Comparison of ENCODE assay signal across 7 fruit fly cellular contexts in the genomic region with DNA sequence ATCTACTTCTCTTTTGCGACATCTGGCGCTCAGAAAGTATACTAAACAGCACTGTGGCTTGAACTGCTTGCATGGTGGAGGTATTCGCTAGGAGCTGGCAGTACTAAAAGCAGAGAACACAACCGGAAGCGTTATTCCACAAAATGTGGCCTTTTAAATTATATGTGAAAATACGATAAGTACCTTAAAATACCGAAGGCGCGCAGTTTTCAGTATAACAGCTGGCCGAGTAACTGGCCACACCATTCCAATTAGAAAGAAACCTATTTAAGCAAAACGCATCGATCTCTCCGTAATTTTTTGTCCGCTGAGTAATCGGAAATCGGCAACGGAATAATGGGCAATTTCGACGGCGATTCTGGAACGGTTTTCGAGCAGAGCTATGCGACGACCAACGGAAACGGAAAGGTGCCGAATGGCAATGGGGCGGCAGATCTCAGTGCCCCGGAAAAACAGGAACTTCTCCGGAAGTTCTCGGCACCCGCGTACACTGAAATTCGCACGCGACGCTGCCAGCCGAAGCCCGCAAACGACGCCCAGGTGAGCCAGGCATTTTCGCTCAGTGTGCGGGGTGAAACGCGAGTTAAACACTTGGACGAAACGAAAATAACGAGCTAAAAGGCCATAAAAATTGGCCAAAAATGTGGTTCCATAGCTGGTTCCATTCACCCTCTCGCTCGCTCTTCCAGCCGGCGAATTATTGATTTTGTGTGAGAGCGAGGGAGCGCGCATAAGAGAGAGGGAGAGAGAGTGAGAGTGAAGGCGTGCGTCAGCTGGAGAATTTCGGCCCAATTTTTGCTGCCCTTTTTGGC.
A peak's percentile ranks its signal among the peaks of the same experiment; 100 is the strongest.
TF ChIP-seq lines count a peak whose summit lies in the region.

Gene lace (plus strand): TSS at position 243 of the 812 bp plus-strand sequence.

- peak; percentile 90 to 98 for TF ChIP-seq CTCF in S2 (optimal IDR thresholded peaks at IDR 0.05; lab: Kevin White, UChicago)
- TF ChIP-seq CTCF in whole organism, embryonic (GFP tag; optimal IDR thresholded peaks at IDR 0.05; lab: Kevin White, UChicago) = peak; percentile 94

TF ChIP-seq in whole organism, 6 proteins besides CTCF, POLR2A, EP300 and RAD21:
- no peak for TF ChIP-seq psq (optimal IDR thresholded peaks at IDR 0.05; lab: Kevin White, UChicago)
- TF ChIP-seq pan (optimal IDR thresholded peaks at IDR 0.05; lab: Kevin White, UChicago) = no peak
- no peak for TF ChIP-seq EcR (GFP tag; optimal IDR thresholded peaks at IDR 0.05; lab: Kevin White, UChicago)
- no peak for TF ChIP-seq usp (GFP tag; optimal IDR thresholded peaks at IDR 0.05; lab: Kevin White, UChicago)
- peak; percentile 33 for TF ChIP-seq CG8478 (optimal IDR thresholded peaks at IDR 0.05; lab: Kevin White, UChicago)
- peak; percentile 64 for TF ChIP-seq Dll (optimal IDR thresholded peaks at IDR 0.05; lab: Kevin White, UChicago)

TF ChIP-seq in whole organism, adult, 20 proteins besides CTCF, POLR2A, EP300 and RAD21 (continues in another document):
- TF ChIP-seq CG14711 (tag; optimal IDR thresholded peaks at IDR 0.05; lab: Kevin White, UChicago) (peak; percentile 6), kay (GFP tag; lab: Kevin White, UChicago; ENCODE audit: borderline replicate concordance) (no peak), CG5204 (GFP tag; optimal IDR thresholded peaks at IDR 0.05; lab: Kevin White, UChicago) (peak; percentile 63), cic (GFP tag; optimal IDR thresholded peaks at IDR 0.05; lab: Kevin White, UChicago) (peak; percentile 19), CG7101 (tag; optimal IDR thresholded peaks at IDR 0.05; lab: Kevin White, UChicago) (peak; percentile 64), CG1620 (GFP tag; optimal IDR thresholded peaks at IDR 0.05; lab: Kevin White, UChicago) (peak; percentile 66), CG11617 (GFP tag; optimal IDR thresholded peaks at IDR 0.05; lab: Kevin White, UChicago) (no peak), toe (GFP tag; optimal IDR thresholded peaks at IDR 0.05; lab: Kevin White, UChicago) (peak; percentile 65), ovo (GFP tag; optimal IDR thresholded peaks at IDR 0.05; lab: Kevin White, UChicago) (peak; percentile 66), CG33017 (tag; optimal IDR thresholded peaks at IDR 0.05; lab: Kevin White, UChicago) (no peak), Crg-1 (GFP tag; optimal IDR thresholded peaks at IDR 0.05; lab: Kevin White, UChicago) (peak; percentile 55), tj (GFP tag; optimal IDR thresholded peaks at IDR 0.05; lab: Kevin White, UChicago) (peak; percentile 34), Mnt (GFP tag; optimal IDR thresholded peaks at IDR 0.05; lab: Kevin White, UChicago) (peak; percentile 18), cnc (optimal IDR thresholded peaks at IDR 0.05; lab: Kevin White, UChicago) (no peak), Clk (GFP tag; optimal IDR thresholded peaks at IDR 0.05; lab: Kevin White, UChicago) (peak; percentile 5)

TF ChIP-seq in whole organism, embryonic, 481 proteins besides CTCF, POLR2A, EP300 and RAD21 (continues in another document):
- TF ChIP-seq CG12219 (GFP tag; optimal IDR thresholded peaks at IDR 0.05; lab: Kevin White, UChicago) (peak; percentile 69), sisA (GFP tag; IDR thresholded peaks at IDR 0.05; lab: Robert Waterston, UW) (peak; percentile 79), hkb (optimal IDR thresholded peaks at IDR 0.05; lab: Kevin White, UChicago) (no peak), hkb (GFP tag; IDR thresholded peaks at IDR 0.05; lab: Robert Waterston, UW) (peak; percentile 77), CG14014 (GFP tag; IDR thresholded peaks at IDR 0.05; lab: Robert Waterston, UW) (peak; percentile 76), exex (tag; optimal IDR thresholded peaks at IDR 0.05; lab: Kevin White, UChicago) (peak; percentile 56), dan (GFP tag; IDR thresholded peaks at IDR 0.05; lab: Robert Waterston, UW) (no peak), CG30403 (GFP tag; optimal IDR thresholded peaks at IDR 0.05; lab: Kevin White, UChicago) (peak; percentile 73), phol (tag; optimal IDR thresholded peaks at IDR 0.05; lab: Kevin White, UChicago) (peak; percentile 86), crol (GFP tag; IDR thresholded peaks at IDR 0.05; lab: Robert Waterston, UW) (peak; percentile 14; the same call in 1 of the 2 replicates), nerfin-1 (tag; optimal IDR thresholded peaks at IDR 0.05; lab: Kevin White, UChicago) (peak; percentile 50), her (GFP tag; optimal IDR thresholded peaks at IDR 0.05; lab: Kevin White, UChicago) (peak; percentile 79), CG13296 (GFP tag; optimal IDR thresholded peaks at IDR 0.05; lab: Kevin White, UChicago) (peak; percentile 31), Bdp1 (GFP tag; optimal IDR thresholded peaks at IDR 0.05; lab: Kevin White, UChicago) (peak; percentile 75), so (GFP tag; IDR thresholded peaks at IDR 0.05; lab: Robert Waterston, UW) (peak; percentile 87)

TF ChIP-seq in whole organism, prepupa, 60 proteins besides CTCF, POLR2A, EP300 and RAD21 (continues in another document):
- TF ChIP-seq ss (GFP tag; optimal IDR thresholded peaks at IDR 0.05; lab: Kevin White, UChicago) = peak; percentile 47 to 57
- peak; percentile 46 for TF ChIP-seq CG6276 (GFP tag; optimal IDR thresholded peaks at IDR 0.05; lab: Kevin White, UChicago)
- TF ChIP-seq Eip75B (GFP tag; optimal IDR thresholded peaks at IDR 0.05; lab: Kevin White, UChicago) = peak; percentile 18
- TF ChIP-seq Sox15 (GFP tag; optimal IDR thresholded peaks at IDR 0.05; lab: Kevin White, UChicago) = peak; percentile 17
- no peak for TF ChIP-seq Ets96B (tag; optimal IDR thresholded peaks at IDR 0.05; lab: Kevin White, UChicago)
- peak; percentile 90 for TF ChIP-seq Eip78C (GFP tag; lab: Kevin White, UChicago)
- peak; percentile 4 for TF ChIP-seq CG3032 (tag; optimal IDR thresholded peaks at IDR 0.05; lab: Kevin White, UChicago)
- TF ChIP-seq net (GFP tag; optimal IDR thresholded peaks at IDR 0.05; lab: Kevin White, UChicago) = peak; percentile 36
- no peak for TF ChIP-seq Hr38 (GFP tag; optimal IDR thresholded peaks at IDR 0.05; lab: Kevin White, UChicago)
- peak; percentile 33 for TF ChIP-seq CG7368 (GFP tag; optimal IDR thresholded peaks at IDR 0.05; lab: Kevin White, UChicago)
- no peak for TF ChIP-seq fd59A (GFP tag; optimal IDR thresholded peaks at IDR 0.05; lab: Kevin White, UChicago)
- TF ChIP-seq Lpt (GFP tag; optimal IDR thresholded peaks at IDR 0.05; lab: Kevin White, UChicago) = no peak
- TF ChIP-seq Gug (GFP tag; IDR thresholded peaks at IDR 0.05; lab: Robert Waterston, UW) = no peak
- TF ChIP-seq salr (GFP tag; optimal IDR thresholded peaks at IDR 0.05; lab: Kevin White, UChicago) = peak in 1 of 2 experiments; percentile 61
- peak; percentile 54 for TF ChIP-seq Blimp-1 (GFP tag; optimal IDR thresholded peaks at IDR 0.05; lab: Kevin White, UChicago)
- peak; percentile 93 for TF ChIP-seq CG1621 (tag; optimal IDR thresholded peaks at IDR 0.05; lab: Kevin White, UChicago)

TF ChIP-seq in whole organism, pupa, 21 proteins besides CTCF, POLR2A, EP300 and RAD21 (continues in another document):
- peak; percentile 15 for TF ChIP-seq Pif1A (GFP tag; optimal IDR thresholded peaks at IDR 0.05; lab: Kevin White, UChicago)
- no peak for TF ChIP-seq CG15710 (tag; optimal IDR thresholded peaks at IDR 0.05; lab: Kevin White, UChicago)
- TF ChIP-seq CG8301 (tag; optimal IDR thresholded peaks at IDR 0.05; lab: Kevin White, UChicago) = no peak
- no peak for TF ChIP-seq CG10348 (GFP tag; IDR thresholded peaks at IDR 0.05; lab: Robert Waterston, UW)
- no peak for TF ChIP-seq EcR (GFP tag; optimal IDR thresholded peaks at IDR 0.05; lab: Kevin White, UChicago)
- TF ChIP-seq CG8159 (tag; optimal IDR thresholded peaks at IDR 0.05; lab: Kevin White, UChicago) = peak; percentile 25
- peak; percentile 3 for TF ChIP-seq D1 (tag; optimal IDR thresholded peaks at IDR 0.05; lab: Kevin White, UChicago)
- TF ChIP-seq CG32121 (GFP tag; IDR thresholded peaks at IDR 0.05; lab: Robert Waterston, UW) = peak; percentile 22
- no peak; the same call in 1 of the 2 replicates for TF ChIP-seq CG12605 (GFP tag; IDR thresholded peaks at IDR 0.05; lab: Robert Waterston, UW)
- no peak for TF ChIP-seq gl (tag; optimal IDR thresholded peaks at IDR 0.05; lab: Kevin White, UChicago)
- peak; percentile 42 for TF ChIP-seq CG14655 (GFP tag; optimal IDR thresholded peaks at IDR 0.05; lab: Kevin White, UChicago)
- TF ChIP-seq Ets98B (GFP tag; IDR thresholded peaks at IDR 0.05; lab: Robert Waterston, UW) = peak; percentile 35; the same call in 1 of the 2 replicates
- no peak for TF ChIP-seq CG17806 (tag; optimal IDR thresholded peaks at IDR 0.05; lab: Kevin White, UChicago)
- TF ChIP-seq Pif1B (GFP tag; optimal IDR thresholded peaks at IDR 0.05; lab: Kevin White, UChicago) = no peak
- TF ChIP-seq rn (GFP tag; IDR thresholded peaks at IDR 0.05; lab: Robert Waterston, UW) = peak; percentile 15; the same call in 1 of the 2 replicates
- TF ChIP-seq CG34367 (tag; optimal IDR thresholded peaks at IDR 0.05; lab: Kevin White, UChicago) = peak; percentile 2
- no peak for TF ChIP-seq CG13204 (GFP tag; optimal IDR thresholded peaks at IDR 0.05; lab: Kevin White, UChicago)

TF ChIP-seq in whole organism, wandering third instar larva, 38 proteins besides CTCF, POLR2A, EP300 and RAD21 (continues in another document):
- TF ChIP-seq br (GFP tag; optimal IDR thresholded peaks at IDR 0.05; lab: Kevin White, UChicago) = peak; percentile 51
- peak; percentile 55 for TF ChIP-seq fru (GFP tag; optimal IDR thresholded peaks at IDR 0.05; lab: Kevin White, UChicago)
- peak; percentile 59 for TF ChIP-seq h (GFP tag; optimal IDR thresholded peaks at IDR 0.05; lab: Kevin White, UChicago)
- TF ChIP-seq Hnf4 (GFP tag; optimal IDR thresholded peaks at IDR 0.05; lab: Kevin White, UChicago) = peak; percentile 31
- TF ChIP-seq foxo (GFP tag; optimal IDR thresholded peaks at IDR 0.05; lab: Kevin White, UChicago) = peak in 1 of 2 experiments; percentile 58
- TF ChIP-seq Dif (GFP tag; optimal IDR thresholded peaks at IDR 0.05; lab: Kevin White, UChicago; ENCODE audit: partially characterized antibody) = peak; percentile 28
- TF ChIP-seq N (GFP tag; optimal IDR thresholded peaks at IDR 0.05; lab: Kevin White, UChicago) = no peak
- no peak for TF ChIP-seq Vsx2 (GFP tag; optimal IDR thresholded peaks at IDR 0.05; lab: Kevin White, UChicago; ENCODE audit: partially characterized antibody)
- peak; percentile 54 for TF ChIP-seq Sp1 (GFP tag; optimal IDR thresholded peaks at IDR 0.05; lab: Kevin White, UChicago)
- TF ChIP-seq tai (GFP tag; optimal IDR thresholded peaks at IDR 0.05; lab: Kevin White, UChicago) = peak; percentile 65
- no peak for TF ChIP-seq pan (optimal IDR thresholded peaks at IDR 0.05; lab: Kevin White, UChicago)
- no peak for TF ChIP-seq jim (GFP tag; optimal IDR thresholded peaks at IDR 0.05; lab: Kevin White, UChicago)
- TF ChIP-seq usp (GFP tag; optimal IDR thresholded peaks at IDR 0.05; lab: Kevin White, UChicago) = no peak
- TF ChIP-seq ey (GFP tag; optimal IDR thresholded peaks at IDR 0.05; lab: Kevin White, UChicago) = peak; percentile 32
- TF ChIP-seq Mio (GFP tag; optimal IDR thresholded peaks at IDR 0.05; lab: Kevin White, UChicago) = no peak
- peak; percentile 74 for TF ChIP-seq dmrt93B (GFP tag; optimal IDR thresholded peaks at IDR 0.05; lab: Kevin White, UChicago)
- peak; percentile 70 for TF ChIP-seq Myc (optimal IDR thresholded peaks at IDR 0.05; lab: Kevin White, UChicago)
- no peak for TF ChIP-seq dsf (GFP tag; optimal IDR thresholded peaks at IDR 0.05; lab: Kevin White, UChicago; ENCODE audit: borderline replicate concordance)
- peak; percentile 51 for TF ChIP-seq sv (GFP tag; optimal IDR thresholded peaks at IDR 0.05; lab: Kevin White, UChicago)
